Worm (Caenorhabditis elegans) whole organism, mixed stage, embryonic: ENCODE data around the gene abhd-3.1.

ENCODE experiments used
- M03D4.4 ChIP-seq: sonication (generic microtip); optimal IDR thresholded peaks from 2 replicates; lab custom pipeline; 2017; ENCODE audit warnings: mild to moderate bottlenecking, missing genetic modification characterization, missing compliant biosample characterization
- bed-3 ChIP-seq: fragments of 200-800 bp; sonication (Bioruptor generic); optimal IDR thresholded peaks from 3 replicates; lab custom pipeline; 2018; ENCODE audit warnings: mild to moderate bottlenecking, missing genetic modification characterization, moderate library complexity, missing compliant biosample characterization
- blmp-1 ChIP-seq: fragments of 150-350 bp; optimal IDR thresholded peaks from 2 replicates; lab custom pipeline; 2014; ENCODE audit warnings: missing biosample characterization, missing genetic modification characterization
- ceh-39 ChIP-seq: fragments of 150-350 bp; optimal IDR thresholded peaks from 2 replicates; lab custom pipeline; 2014; ENCODE audit warnings: missing biosample characterization, missing genetic modification characterization
- ceh-43 ChIP-seq: fragments of 200-800 bp; sonication (Bioruptor generic); optimal IDR thresholded peaks from 2 replicates; lab custom pipeline; 2018; ENCODE audit warnings: mild to moderate bottlenecking, missing genetic modification characterization, moderate library complexity, missing compliant biosample characterization
- ceh-83 ChIP-seq: fragments of 200-800 bp; sonication (Bioruptor generic); optimal IDR thresholded peaks from 2 replicates; lab custom pipeline; 2018; ENCODE audit warnings: mild to moderate bottlenecking, missing genetic modification characterization, missing compliant biosample characterization
- ces-1 ChIP-seq: fragments of 150-350 bp; optimal IDR thresholded peaks from 2 replicates; lab custom pipeline; 2014; ENCODE audit warnings: missing biosample characterization, missing genetic modification reagents, missing genetic modification characterization
- cnd-1 ChIP-seq: fragments of 200-800 bp; sonication (Bioruptor generic); optimal IDR thresholded peaks from 2 replicates; lab custom pipeline; 2018; ENCODE audit warnings: mild to moderate bottlenecking, missing genetic modification characterization, missing compliant biosample characterization
- drap-1 ChIP-seq: fragments of 200-800 bp; sonication (Bioruptor generic); optimal IDR thresholded peaks from 3 replicates; lab custom pipeline; 2018; ENCODE audit warnings: mild to moderate bottlenecking, missing genetic modification characterization, missing compliant biosample characterization
- elt-1 ChIP-seq: sonication (generic microtip); optimal IDR thresholded peaks from 2 replicates; lab custom pipeline; 2017; ENCODE audit warnings: missing genetic modification characterization, mild to moderate bottlenecking, missing compliant biosample characterization, antibody characterized with exemption, moderate library complexity, borderline replicate concordance; ENCODE audit not compliant: insufficient read depth
- elt-3 ChIP-seq: fragments of 150-350 bp; optimal IDR thresholded peaks from 2 replicates; lab custom pipeline; 2014; ENCODE audit warnings: missing biosample characterization, missing genetic modification characterization
- ham-2 ChIP-seq: fragments of 200-800 bp; sonication (Bioruptor generic); optimal IDR thresholded peaks from 2 replicates; lab custom pipeline; 2018; ENCODE audit warnings: mild to moderate bottlenecking, missing genetic modification characterization, missing compliant biosample characterization
- lin-13 ChIP-seq: fragments of 150-350 bp; optimal IDR thresholded peaks from 2 replicates; lab custom pipeline; 2014; ENCODE audit warnings: missing biosample characterization, missing genetic modification characterization
- lin-32 ChIP-seq: fragments of 200-800 bp; sonication (Bioruptor generic); optimal IDR thresholded peaks from 2 replicates; lab custom pipeline; 2018; ENCODE audit warnings: mild to moderate bottlenecking, missing genetic modification characterization, missing compliant biosample characterization
- lsy-2 ChIP-seq: fragments of 150-350 bp; optimal IDR thresholded peaks from 2 replicates; lab custom pipeline; 2014; ENCODE audit warnings: missing biosample characterization, missing genetic modification characterization
- mab-5 ChIP-seq: fragments of 150-350 bp; optimal IDR thresholded peaks from 2 replicates; lab custom pipeline; 2014; ENCODE audit warnings: missing biosample characterization, missing genetic modification characterization
- mep-1 ChIP-seq: fragments of 150-350 bp; optimal IDR thresholded peaks from 2 replicates; lab custom pipeline; 2017; ENCODE audit warnings: missing biosample characterization, missing genetic modification reagents, missing genetic modification characterization, inconsistent platforms
- mls-2 ChIP-seq: sonication (generic microtip); optimal IDR thresholded peaks from 2 replicates; lab custom pipeline; 2016; ENCODE audit warnings: mild to moderate bottlenecking, missing genetic modification characterization, moderate library complexity, missing compliant biosample characterization
- nhr-12 ChIP-seq: fragments of 150-350 bp; optimal IDR thresholded peaks from 2 replicates; lab custom pipeline; 2014; ENCODE audit warnings: missing biosample characterization, missing genetic modification characterization
- nhr-2 ChIP-seq: fragments of 150-350 bp; optimal IDR thresholded peaks from 2 replicates; lab custom pipeline; 2014; ENCODE audit warnings: missing biosample characterization, missing genetic modification characterization
- nhr-237 ChIP-seq: fragments of 150-350 bp; optimal IDR thresholded peaks from 2 replicates; lab custom pipeline; 2014; ENCODE audit warnings: missing biosample characterization, missing genetic modification characterization
- nhr-28 ChIP-seq: fragments of 150-350 bp; optimal IDR thresholded peaks from 2 replicates; lab custom pipeline; 2014; ENCODE audit warnings: missing biosample characterization, missing genetic modification characterization
- nhr-76 ChIP-seq: sonication (generic microtip); optimal IDR thresholded peaks from 2 replicates; lab custom pipeline; 2017; ENCODE audit warnings: missing biosample characterization, missing genetic modification characterization
- pha-4 ChIP-seq: fragments of 150-350 bp; optimal IDR thresholded peaks from 2 replicates; lab custom pipeline; 2018; ENCODE audit warnings: missing biosample characterization, missing genetic modification reagents, missing genetic modification characterization
- sem-2 ChIP-seq: fragments of 200-800 bp; sonication (Bioruptor generic); optimal IDR thresholded peaks from 2 replicates; lab custom pipeline; 2018; ENCODE audit warnings: mild to moderate bottlenecking, missing genetic modification characterization, missing compliant biosample characterization
- snpc-4 ChIP-seq: fragments of 150-350 bp; optimal IDR thresholded peaks from 2 replicates; lab custom pipeline; 2014; ENCODE audit warnings: missing biosample characterization, missing genetic modification characterization
- sptf-1 ChIP-seq: sonication (generic microtip); optimal IDR thresholded peaks from 2 replicates; lab custom pipeline; 2017; ENCODE audit warnings: mild to moderate bottlenecking, missing genetic modification characterization, moderate library complexity, missing compliant biosample characterization
- tbx-8 ChIP-seq: fragments of 200-800 bp; sonication (Bioruptor generic); optimal IDR thresholded peaks from 2 replicates; lab custom pipeline; 2018; ENCODE audit warnings: mild to moderate bottlenecking, missing genetic modification characterization, moderate library complexity, missing compliant biosample characterization
- unc-120 ChIP-seq: sonication (generic microtip); optimal IDR thresholded peaks from 2 replicates; lab custom pipeline; 2017; ENCODE audit warnings: missing genetic modification characterization, missing compliant biosample characterization; ENCODE audit not compliant: poor library complexity, severe bottlenecking
- unc-39 ChIP-seq: fragments of 150-350 bp; optimal IDR thresholded peaks from 2 replicates; lab custom pipeline; 2014; ENCODE audit warnings: missing biosample characterization, missing genetic modification characterization
- unc-62 ChIP-seq: fragments of 150-350 bp; optimal IDR thresholded peaks from 2 replicates; lab custom pipeline; 2014; ENCODE audit warnings: missing biosample characterization, missing genetic modification reagents, missing genetic modification characterization
- zip-8 ChIP-seq: fragments of 150-350 bp; optimal IDR thresholded peaks from 2 replicates; lab custom pipeline; 2014; ENCODE audit warnings: missing biosample characterization, missing genetic modification characterization

abhd-3.1 gene

ce11 chrV:19999100-19999499, 43.8 kb downstream of the abhd-3.1 start:
- no peak for TF ChIP-seq ces-1 (GFP tag; lab: Kevin White, UChicago)
- TF ChIP-seq unc-120 = no peak
- no peak for TF ChIP-seq elt-3
- TF ChIP-seq lin-13 (tag; lab: Kevin White, UChicago) = no peak
- TF ChIP-seq sem-2 (GFP tag; lab: Kevin White, UChicago) = no peak
- TF ChIP-seq unc-39 (tag; lab: Kevin White, UChicago) = no peak
- TF ChIP-seq cnd-1 = no peak
- no peak for TF ChIP-seq bed-3
- no peak for TF ChIP-seq snpc-4 (tag; lab: Kevin White, UChicago)
- TF ChIP-seq ceh-39 = no peak
- TF ChIP-seq nhr-2 (tag; lab: Kevin White, UChicago) = no peak
- TF ChIP-seq pha-4 (tag; lab: Kevin White, UChicago) = no peak
- TF ChIP-seq, all 35 proteins: peak for 0

ce11 chrV:19999789-20000188, 44.5 kb downstream of the abhd-3.1 start:
- TF ChIP-seq elt-1 (tag; lab: Kevin White, UChicago) = no peak
- TF ChIP-seq lsy-2 = no peak
- no peak for TF ChIP-seq nhr-28 (tag; lab: Kevin White, UChicago)
- no peak for TF ChIP-seq lin-13 (tag; lab: Kevin White, UChicago)
- TF ChIP-seq sptf-1 = no peak
- TF ChIP-seq unc-39 (tag; lab: Kevin White, UChicago) = no peak
- TF ChIP-seq M03D4.4 (tag; lab: Kevin White, UChicago) = no peak
- no peak for TF ChIP-seq nhr-237 (tag; lab: Kevin White, UChicago)
- no peak for TF ChIP-seq snpc-4 (tag; lab: Kevin White, UChicago)
- TF ChIP-seq mls-2 = no peak
- no peak for TF ChIP-seq nhr-2 (tag; lab: Kevin White, UChicago)
- no peak for TF ChIP-seq nhr-12 (tag; lab: Kevin White, UChicago)

ce11 chrV:20000639-20001038, 45.4 kb downstream of the abhd-3.1 start:
- TF ChIP-seq nhr-28 (tag; lab: Kevin White, UChicago) (no peak), ceh-83 (GFP tag; lab: Kevin White, UChicago) (no peak), lin-32 (GFP tag; lab: Kevin White, UChicago) (no peak), M03D4.4 (tag; lab: Kevin White, UChicago) (no peak), unc-62 (no peak), pha-4 (tag; lab: Kevin White, UChicago) (no peak), mep-1 (tag; lab: Kevin White, UChicago) (no peak), bed-3 (no peak), drap-1 (GFP tag; lab: Kevin White, UChicago) (no peak), unc-120 (no peak), zip-8 (tag; lab: Kevin White, UChicago) (no peak), lin-13 (tag; lab: Kevin White, UChicago) (no peak), nhr-12 (tag; lab: Kevin White, UChicago) (no peak), lsy-2 (no peak), tbx-8 (GFP tag; lab: Kevin White, UChicago) (no peak), nhr-2 (tag; lab: Kevin White, UChicago) (no peak), ceh-43 (no peak), nhr-237 (tag; lab: Kevin White, UChicago) (no peak), elt-3 (no peak), ham-2 (no peak)

ce11 chrV:20002194-20002593, 46.9 kb downstream of the abhd-3.1 start:
- TF ChIP-seq lin-32 (GFP tag; lab: Kevin White, UChicago) (no peak), sptf-1 (peak; percentile 3)

ce11 chrV:20004385-20004784, 49.1 kb downstream of the abhd-3.1 start, which contains the start of gene unc-51:
unc-51 (minus strand) TSS chrV:20004485.
- TF ChIP-seq pha-4 (tag; lab: Kevin White, UChicago) (no peak), blmp-1 (tag; lab: Kevin White, UChicago) (no peak), drap-1 (GFP tag; lab: Kevin White, UChicago) (no peak), elt-3 (no peak), sptf-1 (no peak), cnd-1 (no peak), nhr-237 (tag; lab: Kevin White, UChicago) (no peak), ces-1 (GFP tag; lab: Kevin White, UChicago) (no peak), ceh-43 (no peak), nhr-2 (tag; lab: Kevin White, UChicago) (no peak), unc-120 (no peak), nhr-76 (no peak), mab-5 (tag; lab: Kevin White, UChicago) (no peak)
- TF ChIP-seq, all 35 proteins: peak for 0
